Worm (Caenorhabditis elegans): ENCODE data around the gene W02C12.2.

The W02C12.2 gene

ce11 chrIV:4024159-4025004, 16.6 kb upstream of the W02C12.2 start:
- TF ChIP-seq jun-1 (tag; optimal IDR thresholded peaks at IDR 0.05) = peak; percentile 89
- no peak for TF ChIP-seq unc-39 (tag; optimal IDR thresholded peaks at IDR 0.05)
- no peak for TF ChIP-seq mml-1 (tag; optimal IDR thresholded peaks at IDR 0.05)
- no peak for TF ChIP-seq fkh-10 (GFP tag; optimal IDR thresholded peaks at IDR 0.05)
- TF ChIP-seq nhr-77 (tag; optimal IDR thresholded peaks at IDR 0.05) = no peak
- TF ChIP-seq nhr-67 (tag; optimal IDR thresholded peaks at IDR 0.05) = no peak
- TF ChIP-seq sea-2 (GFP tag; optimal IDR thresholded peaks at IDR 0.05) = no peak
- TF ChIP-seq egl-27 (tag; optimal IDR thresholded peaks at IDR 0.05) = no peak
- no peak for TF ChIP-seq R02D3.7 (tag; optimal IDR thresholded peaks at IDR 0.05)
- TF ChIP-seq nhr-23 (tag; optimal IDR thresholded peaks at IDR 0.05) = peak; percentile 47
- no peak for TF ChIP-seq nhr-237 (tag; optimal IDR thresholded peaks at IDR 0.05)
- peak; percentile 99 for TF ChIP-seq pha-4 (tag; optimal IDR thresholded peaks at IDR 0.05)
- TF ChIP-seq ZK546.5 (tag; optimal IDR thresholded peaks at IDR 0.05) = no peak
- no peak for TF ChIP-seq zag-1 (tag; optimal IDR thresholded peaks at IDR 0.05)
- TF ChIP-seq ztf-4 (tag; optimal IDR thresholded peaks at IDR 0.05) = no peak
- TF ChIP-seq nfya-1 (tag; optimal IDR thresholded peaks at IDR 0.05; ENCODE audit: insufficient read depth) = peak; percentile 82
- TF ChIP-seq elt-3 (tag; optimal IDR thresholded peaks at IDR 0.05) = peak in 1 of 3 experiments; percentile 56
- peak; percentile 17 for TF ChIP-seq nhr-43 (tag; optimal IDR thresholded peaks at IDR 0.05; ENCODE audit: poor library complexity, severe bottlenecking)
- TF ChIP-seq eor-1 (tag; optimal IDR thresholded peaks at IDR 0.05) = no peak
- peak; percentile 63 for TF ChIP-seq lsy-12 (tag; optimal IDR thresholded peaks at IDR 0.05)
- TF ChIP-seq ztf-11 (tag; optimal IDR thresholded peaks at IDR 0.05) = no peak
- TF ChIP-seq nhr-11 (tag; optimal IDR thresholded peaks at IDR 0.05) = peak; percentile 17
- TF ChIP-seq lin-39 (tag; optimal IDR thresholded peaks at IDR 0.05) = peak; percentile 89
- no peak for TF ChIP-seq unc-62 (GFP tag; optimal IDR thresholded peaks at IDR 0.05)
- no peak for TF ChIP-seq fos-1 (tag; optimal IDR thresholded peaks at IDR 0.05)
- TF ChIP-seq snpc-4 (tag; optimal IDR thresholded peaks at IDR 0.05) = no peak
- TF ChIP-seq nhr-76 (tag; optimal IDR thresholded peaks at IDR 0.05) = no peak
- TF ChIP-seq aly-2 (tag; optimal IDR thresholded peaks at IDR 0.05) = no peak
- no peak for TF ChIP-seq daf-12 (tag; optimal IDR thresholded peaks at IDR 0.05)
- no peak for TF ChIP-seq ceh-82 (tag; optimal IDR thresholded peaks at IDR 0.05)
- TF ChIP-seq mdl-1 (tag; optimal IDR thresholded peaks at IDR 0.05) = peak; percentile 32
- TF ChIP-seq ceh-9 (tag; optimal IDR thresholded peaks at IDR 0.05) = no peak
- TF ChIP-seq tbx-2 (tag; optimal IDR thresholded peaks at IDR 0.05) = no peak
- TF ChIP-seq pqm-1 (tag; optimal IDR thresholded peaks at IDR 0.05) = peak; percentile 27
- TF ChIP-seq elt-2 (tag; optimal IDR thresholded peaks at IDR 0.05) = peak; percentile 88
- TF ChIP-seq nhr-28 (tag; optimal IDR thresholded peaks at IDR 0.05) = no peak
- peak; percentile 43 for TF ChIP-seq ama-1 (optimal IDR thresholded peaks at IDR 0.05)
- no peak for TF ChIP-seq lin-15B (tag; optimal IDR thresholded peaks at IDR 0.05)
- TF ChIP-seq egl-5 (tag; optimal IDR thresholded peaks at IDR 0.05) = peak; percentile 35
- TF ChIP-seq hmg-11 (tag; optimal IDR thresholded peaks at IDR 0.05) = peak; percentile 47
- TF ChIP-seq nhr-25 (tag; optimal IDR thresholded peaks at IDR 0.05) = peak; percentile 63
- TF ChIP-seq ceh-16 (tag; optimal IDR thresholded peaks at IDR 0.05) = no peak
- no peak for TF ChIP-seq fkh-2 (tag; optimal IDR thresholded peaks at IDR 0.05)
- peak; percentile 24 for TF ChIP-seq skn-1 (tag; optimal IDR thresholded peaks at IDR 0.05)
- TF ChIP-seq ceh-28 (tag; optimal IDR thresholded peaks at IDR 0.05) = peak; percentile 41
- TF ChIP-seq elt-1 (tag; optimal IDR thresholded peaks at IDR 0.05) = peak; percentile 27
- no peak for TF ChIP-seq nhr-12 (tag; optimal IDR thresholded peaks at IDR 0.05)
